Fruit fly (Drosophila melanogaster) whole organism, pupa: ENCODE results near the gene Tmem214.

Experiments used
- CG15710 ChIP-seq: fragments of 200-800 bp; sonication (Bioruptor generic); optimal IDR thresholded peaks from 2 replicates; lab custom pipeline; 2018; ENCODE audit warnings: missing biosample characterization, mild to moderate bottlenecking, missing genetic modification characterization, moderate library complexity
- CG32121 ChIP-seq: fragments of 200-800 bp; sonication (Bioruptor generic); IDR thresholded peaks from 2 replicates; pipeline ENCODE4 v1.3.6; 2022; ENCODE audit warnings: missing biosample characterization, missing genetic modification characterization
- CG8301 ChIP-seq: fragments of 200-800 bp; sonication (Bioruptor generic); optimal IDR thresholded peaks from 2 replicates; lab custom pipeline; 2018; ENCODE audit warnings: missing biosample characterization, mild to moderate bottlenecking, missing genetic modification characterization
- EcR ChIP-seq: fragments of 200-800 bp; sonication (Bioruptor generic); optimal IDR thresholded peaks from 3 replicates; lab custom pipeline; 2019; ENCODE audit warnings: missing biosample characterization, missing genetic modification characterization, mild to moderate bottlenecking, moderate library complexity, missing genetic modification reagents
- Pif1A ChIP-seq: fragments of 200-800 bp; sonication (Bioruptor generic); optimal IDR thresholded peaks from 3 replicates; lab custom pipeline; 2016; ENCODE audit warnings: missing biosample characterization, missing genetic modification characterization
- Pif1B ChIP-seq: fragments of 200-800 bp; sonication (Bioruptor generic); optimal IDR thresholded peaks from 3 replicates; lab custom pipeline; 2016; ENCODE audit warnings: missing biosample characterization, missing genetic modification characterization
- gl ChIP-seq: fragments of 200-800 bp; sonication (Bioruptor generic); optimal IDR thresholded peaks from 2 replicates; lab custom pipeline; 2018; ENCODE audit warnings: missing biosample characterization, mild to moderate bottlenecking, missing genetic modification characterization

dm6 chr2L:10936362-10936761 lies 33.7 kb downstream of the Tmem214 start, which contains the start of gene CG14072:
- TF ChIP-seq gl (tag; lab: Kevin White, UChicago), result no peak
- TF ChIP-seq CG15710 (tag; lab: Kevin White, UChicago), result no peak
- TF ChIP-seq Pif1B, result no peak
- TF ChIP-seq EcR, result no peak
- no peak for TF ChIP-seq CG8301 (tag; lab: Kevin White, UChicago)
- no peak for TF ChIP-seq Pif1A
- no peak for TF ChIP-seq CG32121 (GFP tag; lab: Robert Waterston, UW)
